Fruit fly (Drosophila melanogaster) whole organism: ENCODE results near the gene al.

ENCODE experiments used
- CG8478 ChIP-seq: fragments of >200 bp; optimal IDR thresholded peaks from 2 replicates; lab custom pipeline; 2018; ENCODE audit warnings: inconsistent platforms
- Dll ChIP-seq: fragments of >200 bp; optimal IDR thresholded peaks from 2 replicates; lab custom pipeline; 2017
- EcR ChIP-seq, 2 experiments: fragments of >200 bp; optimal IDR thresholded peaks; 2 replicates each; lab custom pipeline; 2017; ENCODE audit warnings: missing biosample characterization in 2 of 2, missing genetic modification characterization in 2 of 2, missing genetic modification reagents in 2 of 2
- pan ChIP-seq: fragments of >200 bp; optimal IDR thresholded peaks from 2 replicates; lab custom pipeline; 2017
- psq ChIP-seq: fragments of >200 bp; optimal IDR thresholded peaks from 2 replicates; lab custom pipeline; 2017
- usp ChIP-seq: fragments of >200 bp; optimal IDR thresholded peaks from 2 replicates; lab custom pipeline; 2017; ENCODE audit warnings: missing biosample characterization, missing genetic modification characterization, mixed read lengths

DNA sequence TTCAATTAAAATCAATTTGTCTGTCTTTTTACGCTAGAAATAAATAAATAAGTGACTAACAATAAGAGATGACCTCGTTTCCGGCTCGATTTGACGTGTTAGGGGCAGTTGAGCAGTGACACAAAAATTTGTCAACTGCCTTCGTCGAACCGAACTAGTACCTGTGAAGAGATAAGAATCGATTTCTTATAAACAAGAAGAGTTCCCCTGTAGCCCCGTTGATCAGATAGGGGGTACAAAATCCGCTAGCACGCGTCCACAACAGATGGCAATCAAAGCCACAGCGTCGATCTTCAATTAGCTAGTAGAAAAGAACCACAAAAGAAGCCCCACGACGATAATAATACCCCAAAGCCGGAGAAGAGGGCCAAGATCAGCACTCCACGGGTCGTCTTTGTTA, 6.2 kb upstream of the al start:
- TF ChIP-seq pan (lab: Kevin White, UChicago) (no peak), Dll (no peak), usp (GFP tag; lab: Kevin White, UChicago) (no peak), EcR (GFP tag; optimal IDR thresholded peaks at IDR 0.05; lab: Kevin White, UChicago) (no peak), CG8478 (no peak), psq (lab: Kevin White, UChicago) (no peak)
